Worm (Caenorhabditis elegans) whole organism, young adult: ENCODE results near the gene abu-13.

Source experiments
- F57C9.4 ChIP-seq: sonication (generic microtip); optimal IDR thresholded peaks from 2 replicates; lab custom pipeline; 2017; ENCODE audit warnings: mild to moderate bottlenecking, missing genetic modification characterization, missing compliant biosample characterization
- ZK185.1 ChIP-seq: sonication (generic microtip); optimal IDR thresholded peaks from 2 replicates; lab custom pipeline; 2016; ENCODE audit warnings: mild to moderate bottlenecking, missing genetic modification characterization, missing compliant biosample characterization; ENCODE audit not compliant: poor library complexity, severe bottlenecking
- lin-35 ChIP-seq, 3 experiments: fragments of 150-350 bp in 2 of 3; sonication (generic microtip) in 1 of 3; optimal IDR thresholded peaks; 2 replicates each; lab custom pipeline; 2014 to 2018; ENCODE audit warnings: missing biosample characterization in 3 of 3, missing genetic modification characterization in 3 of 3, missing genetic modification reagents in 3 of 3
- sea-2 ChIP-seq: fragments of 200-800 bp; sonication (Bioruptor generic); IDR thresholded peaks from 2 replicates; pipeline ENCODE4 v1.3.6; 2022; ENCODE audit warnings: missing genetic modification characterization, missing compliant biosample characterization

DNA sequence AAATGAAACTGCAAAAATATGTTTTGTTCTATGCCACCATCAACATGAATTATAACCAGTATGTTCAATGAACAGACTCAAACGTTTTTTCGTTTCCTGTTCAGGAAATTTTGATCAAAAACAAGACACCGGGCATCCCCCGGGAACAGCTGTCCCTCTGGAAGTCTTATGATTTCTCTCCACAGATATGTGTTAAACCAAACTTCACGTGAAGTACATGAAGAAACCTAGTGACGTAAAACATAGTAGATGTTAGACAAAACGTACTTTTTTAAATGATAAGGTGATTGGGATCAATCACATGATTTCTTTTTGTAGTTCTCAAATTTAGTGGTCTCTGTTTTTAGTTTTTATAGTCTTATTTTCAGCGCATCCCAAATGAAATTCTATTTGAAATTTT is 47.2 kb downstream of the abu-13 start:
- no peak for TF ChIP-seq ZK185.1
- TF ChIP-seq lin-35 (GFP tag; optimal IDR thresholded peaks at IDR 0.05; lab: Kevin White, UChicago): no peak
- no peak for TF ChIP-seq sea-2 (GFP tag; lab: Robert Waterston, UW)
- no peak for TF ChIP-seq F57C9.4 (tag; lab: Kevin White, UChicago)
